Worm (Caenorhabditis elegans) whole organism, mixed stage, embryonic: ENCODE data around the gene C01G6.3.

Experiments used
- M03D4.4 ChIP-seq: sonication (generic microtip); optimal IDR thresholded peaks from 2 replicates; lab custom pipeline; 2017; ENCODE audit warnings: mild to moderate bottlenecking, missing genetic modification characterization, missing compliant biosample characterization
- bed-3 ChIP-seq: fragments of 200-800 bp; sonication (Bioruptor generic); optimal IDR thresholded peaks from 3 replicates; lab custom pipeline; 2018; ENCODE audit warnings: mild to moderate bottlenecking, missing genetic modification characterization, moderate library complexity, missing compliant biosample characterization
- blmp-1 ChIP-seq: fragments of 150-350 bp; optimal IDR thresholded peaks from 2 replicates; lab custom pipeline; 2014; ENCODE audit warnings: missing biosample characterization, missing genetic modification characterization
- ceh-39 ChIP-seq: fragments of 150-350 bp; optimal IDR thresholded peaks from 2 replicates; lab custom pipeline; 2014; ENCODE audit warnings: missing biosample characterization, missing genetic modification characterization
- ceh-43 ChIP-seq: fragments of 200-800 bp; sonication (Bioruptor generic); optimal IDR thresholded peaks from 2 replicates; lab custom pipeline; 2018; ENCODE audit warnings: mild to moderate bottlenecking, missing genetic modification characterization, moderate library complexity, missing compliant biosample characterization
- ceh-83 ChIP-seq: fragments of 200-800 bp; sonication (Bioruptor generic); optimal IDR thresholded peaks from 2 replicates; lab custom pipeline; 2018; ENCODE audit warnings: mild to moderate bottlenecking, missing genetic modification characterization, missing compliant biosample characterization
- ces-1 ChIP-seq: fragments of 150-350 bp; optimal IDR thresholded peaks from 2 replicates; lab custom pipeline; 2014; ENCODE audit warnings: missing biosample characterization, missing genetic modification reagents, missing genetic modification characterization
- cnd-1 ChIP-seq: fragments of 200-800 bp; sonication (Bioruptor generic); optimal IDR thresholded peaks from 2 replicates; lab custom pipeline; 2018; ENCODE audit warnings: mild to moderate bottlenecking, missing genetic modification characterization, missing compliant biosample characterization
- drap-1 ChIP-seq: fragments of 200-800 bp; sonication (Bioruptor generic); optimal IDR thresholded peaks from 3 replicates; lab custom pipeline; 2018; ENCODE audit warnings: mild to moderate bottlenecking, missing genetic modification characterization, missing compliant biosample characterization
- flh-1 ChIP-seq: fragments of 200-800 bp; sonication (Bioruptor generic); optimal IDR thresholded peaks from 2 replicates; lab custom pipeline; 2018; ENCODE audit warnings: mild to moderate bottlenecking, missing genetic modification characterization, moderate library complexity, missing compliant biosample characterization
- ham-2 ChIP-seq: fragments of 200-800 bp; sonication (Bioruptor generic); optimal IDR thresholded peaks from 2 replicates; lab custom pipeline; 2018; ENCODE audit warnings: mild to moderate bottlenecking, missing genetic modification characterization, missing compliant biosample characterization
- hlh-1 ChIP-seq: fragments of 150-350 bp; optimal IDR thresholded peaks from 2 replicates; lab custom pipeline; 2014; ENCODE audit warnings: missing biosample characterization, missing genetic modification reagents, missing genetic modification characterization
- lin-13 ChIP-seq: fragments of 150-350 bp; optimal IDR thresholded peaks from 2 replicates; lab custom pipeline; 2014; ENCODE audit warnings: missing biosample characterization, missing genetic modification characterization
- lin-32 ChIP-seq: fragments of 200-800 bp; sonication (Bioruptor generic); optimal IDR thresholded peaks from 2 replicates; lab custom pipeline; 2018; ENCODE audit warnings: mild to moderate bottlenecking, missing genetic modification characterization, missing compliant biosample characterization
- lsy-2 ChIP-seq: fragments of 150-350 bp; optimal IDR thresholded peaks from 2 replicates; lab custom pipeline; 2014; ENCODE audit warnings: missing biosample characterization, missing genetic modification characterization
- mab-5 ChIP-seq: fragments of 150-350 bp; optimal IDR thresholded peaks from 2 replicates; lab custom pipeline; 2014; ENCODE audit warnings: missing biosample characterization, missing genetic modification characterization
- mep-1 ChIP-seq: fragments of 150-350 bp; optimal IDR thresholded peaks from 2 replicates; lab custom pipeline; 2017; ENCODE audit warnings: missing biosample characterization, missing genetic modification reagents, missing genetic modification characterization, inconsistent platforms
- mls-2 ChIP-seq: sonication (generic microtip); optimal IDR thresholded peaks from 2 replicates; lab custom pipeline; 2016; ENCODE audit warnings: mild to moderate bottlenecking, missing genetic modification characterization, moderate library complexity, missing compliant biosample characterization
- nhr-12 ChIP-seq: fragments of 150-350 bp; optimal IDR thresholded peaks from 2 replicates; lab custom pipeline; 2014; ENCODE audit warnings: missing biosample characterization, missing genetic modification characterization
- nhr-2 ChIP-seq: fragments of 150-350 bp; optimal IDR thresholded peaks from 2 replicates; lab custom pipeline; 2014; ENCODE audit warnings: missing biosample characterization, missing genetic modification characterization
- nhr-237 ChIP-seq: fragments of 150-350 bp; optimal IDR thresholded peaks from 2 replicates; lab custom pipeline; 2014; ENCODE audit warnings: missing biosample characterization, missing genetic modification characterization
- nhr-28 ChIP-seq: fragments of 150-350 bp; optimal IDR thresholded peaks from 2 replicates; lab custom pipeline; 2014; ENCODE audit warnings: missing biosample characterization, missing genetic modification characterization
- nhr-76 ChIP-seq: sonication (generic microtip); optimal IDR thresholded peaks from 2 replicates; lab custom pipeline; 2017; ENCODE audit warnings: missing biosample characterization, missing genetic modification characterization
- pha-4 ChIP-seq: fragments of 150-350 bp; optimal IDR thresholded peaks from 2 replicates; lab custom pipeline; 2018; ENCODE audit warnings: missing biosample characterization, missing genetic modification reagents, missing genetic modification characterization
- sem-2 ChIP-seq: fragments of 200-800 bp; sonication (Bioruptor generic); optimal IDR thresholded peaks from 2 replicates; lab custom pipeline; 2018; ENCODE audit warnings: mild to moderate bottlenecking, missing genetic modification characterization, missing compliant biosample characterization
- snpc-4 ChIP-seq: fragments of 150-350 bp; optimal IDR thresholded peaks from 2 replicates; lab custom pipeline; 2014; ENCODE audit warnings: missing biosample characterization, missing genetic modification characterization
- sptf-1 ChIP-seq: sonication (generic microtip); optimal IDR thresholded peaks from 2 replicates; lab custom pipeline; 2017; ENCODE audit warnings: mild to moderate bottlenecking, missing genetic modification characterization, moderate library complexity, missing compliant biosample characterization
- tbx-8 ChIP-seq: fragments of 200-800 bp; sonication (Bioruptor generic); optimal IDR thresholded peaks from 2 replicates; lab custom pipeline; 2018; ENCODE audit warnings: mild to moderate bottlenecking, missing genetic modification characterization, moderate library complexity, missing compliant biosample characterization
- unc-120 ChIP-seq: sonication (generic microtip); optimal IDR thresholded peaks from 2 replicates; lab custom pipeline; 2017; ENCODE audit warnings: missing genetic modification characterization, missing compliant biosample characterization; ENCODE audit not compliant: poor library complexity, severe bottlenecking
- unc-39 ChIP-seq: fragments of 150-350 bp; optimal IDR thresholded peaks from 2 replicates; lab custom pipeline; 2014; ENCODE audit warnings: missing biosample characterization, missing genetic modification characterization
- unc-62 ChIP-seq: fragments of 150-350 bp; optimal IDR thresholded peaks from 2 replicates; lab custom pipeline; 2014; ENCODE audit warnings: missing biosample characterization, missing genetic modification reagents, missing genetic modification characterization
- zip-8 ChIP-seq: fragments of 150-350 bp; optimal IDR thresholded peaks from 2 replicates; lab custom pipeline; 2014; ENCODE audit warnings: missing biosample characterization, missing genetic modification characterization
- ztf-11 ChIP-seq: fragments of 150-350 bp; optimal IDR thresholded peaks from 2 replicates; lab custom pipeline; 2014; ENCODE audit warnings: missing biosample characterization, missing genetic modification characterization

The C01G6.3 gene

ce11 chrII:9251529-9251928, 18.2 kb upstream of the C01G6.3 start:
- no peak for TF ChIP-seq pha-4 (tag; lab: Kevin White, UChicago)
- no peak for TF ChIP-seq blmp-1 (tag; lab: Kevin White, UChicago)
- TF ChIP-seq lsy-2 (tag; lab: Kevin White, UChicago): no peak
- TF ChIP-seq ceh-83: no peak
- TF ChIP-seq mls-2: no peak
- TF ChIP-seq mab-5 (tag; lab: Kevin White, UChicago): no peak
- TF ChIP-seq, all 35 proteins: peak for 0

ce11 chrII:9254187-9254586, 15.5 kb upstream of the C01G6.3 start, which contains the start of gene nlp-82:
TSS of gene nlp-82 (minus strand) at chrII:9254287.
- TF ChIP-seq ceh-39 (no peak), ham-2 (no peak), mab-5 (tag; lab: Kevin White, UChicago) (no peak), ces-1 (no peak), unc-39 (no peak), lin-13 (tag; lab: Kevin White, UChicago) (no peak), flh-1 (GFP tag; lab: Kevin White, UChicago) (no peak), lin-32 (no peak), nhr-28 (no peak), lsy-2 (tag; lab: Kevin White, UChicago) (no peak), sptf-1 (tag; lab: Kevin White, UChicago) (no peak), mls-2 (no peak), M03D4.4 (tag; lab: Kevin White, UChicago) (no peak)

- TF ChIP-seq mls-2 (peak; percentile 24), snpc-4 (no peak), ztf-11 (tag; lab: Kevin White, UChicago) (no peak), nhr-237 (tag; lab: Kevin White, UChicago) (no peak), cnd-1 (tag; lab: Kevin White, UChicago) (peak; percentile 22), sptf-1 (tag; lab: Kevin White, UChicago) (peak; percentile 35), M03D4.4 (tag; lab: Kevin White, UChicago) (peak; percentile 23), ces-1 (peak; percentile 9), ceh-83 (peak; percentile 70)
Measured at ce11 chrII:9258034-9258556, 11.6 kb upstream of the C01G6.3 start.

DNA sequence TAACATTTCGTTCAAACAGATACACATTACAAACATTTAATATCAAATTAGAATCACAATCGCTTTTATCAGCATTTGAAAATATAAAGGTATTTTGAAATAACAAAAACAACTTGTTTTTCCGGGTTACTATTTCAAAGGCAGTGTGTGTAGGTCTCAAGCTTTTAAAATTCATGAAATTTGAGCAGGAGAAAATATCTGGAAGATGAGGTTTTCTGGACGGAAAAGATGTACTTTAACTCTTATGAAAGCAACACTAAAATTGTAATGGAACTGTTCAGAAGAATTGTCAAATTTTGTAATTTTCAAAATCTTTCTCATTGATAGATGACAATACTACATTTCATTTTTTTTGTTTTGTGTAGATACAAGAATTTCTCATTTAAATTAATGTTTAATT, 11.1 kb upstream of the C01G6.3 start:
- TF ChIP-seq ceh-83 (peak; percentile 52), lin-13 (tag; lab: Kevin White, UChicago) (no peak)
- TF ChIP-seq, all 35 proteins: peak for 1

ce11 chrII:9260026-9260425, 9.7 kb upstream of the C01G6.3 start:
- TF ChIP-seq ham-2: peak; percentile 29
- TF ChIP-seq ztf-11 (tag; lab: Kevin White, UChicago): no peak
- no peak for TF ChIP-seq ceh-83
- no peak for TF ChIP-seq cnd-1 (tag; lab: Kevin White, UChicago)
- TF ChIP-seq snpc-4: no peak
- no peak for TF ChIP-seq nhr-2
- peak; percentile 34 for TF ChIP-seq blmp-1 (tag; lab: Kevin White, UChicago)

DNA sequence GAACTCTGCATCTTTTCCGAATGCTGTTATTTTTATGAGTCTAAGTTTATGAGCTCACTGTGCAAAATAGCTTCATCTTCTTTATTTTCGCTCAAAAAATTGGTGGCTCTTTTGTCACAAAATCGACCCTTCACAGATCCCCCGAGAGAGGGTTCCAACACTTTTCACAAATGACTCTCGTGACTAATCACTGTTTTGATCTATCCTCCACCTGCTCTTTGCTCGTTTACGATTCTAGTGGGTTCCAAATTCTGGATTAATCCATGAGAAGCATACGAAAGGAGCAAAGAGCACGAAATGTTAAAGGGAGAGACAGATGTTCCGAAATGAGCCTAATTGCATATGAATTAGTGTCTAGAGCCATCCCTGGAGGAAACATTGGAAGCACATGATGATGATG, 8.3 kb upstream of the C01G6.3 start:
- TF ChIP-seq ces-1 (peak; percentile 78), lin-32 (peak; percentile 23), nhr-12 (tag; lab: Kevin White, UChicago) (no peak)
- TF ChIP-seq, all 35 proteins: peak for 2

DNA sequence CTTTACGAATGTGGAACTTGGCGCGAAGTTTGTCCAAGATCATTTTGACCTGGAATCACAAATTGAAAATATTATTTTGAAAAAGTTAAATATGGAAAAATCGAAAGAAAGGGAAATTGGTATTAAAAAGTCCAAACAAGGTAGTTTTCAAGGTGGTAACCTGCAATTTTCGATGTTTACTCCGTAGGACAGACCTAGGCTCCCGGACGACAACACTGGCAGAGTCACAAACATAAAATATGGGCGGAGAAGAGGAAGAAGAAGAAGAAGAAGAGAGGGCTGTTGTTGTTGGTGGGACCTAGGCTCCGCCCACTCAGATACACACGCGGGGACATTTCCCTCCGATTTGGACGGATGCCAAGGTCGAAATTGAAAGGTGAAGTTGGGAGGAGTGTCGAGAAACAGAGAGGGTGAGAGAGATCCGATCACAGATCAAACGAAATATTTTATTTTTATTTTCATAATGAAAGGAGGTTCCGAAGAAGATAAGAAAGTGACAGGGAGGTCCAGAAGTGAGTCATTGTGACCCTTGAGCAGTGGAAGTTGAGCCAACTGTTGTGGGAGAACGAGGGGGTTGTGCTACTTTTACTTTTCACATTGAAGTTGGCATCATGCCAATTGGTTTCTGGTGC, 7.6 kb upstream of the C01G6.3 start, which contains the start of gene aqp-2:
TSS of gene aqp-2 (minus strand) at position 51 of the 632 bp plus-strand sequence.
- TF ChIP-seq unc-120 (tag; lab: Kevin White, UChicago) (peak; percentile 45), hlh-1 (tag; lab: Kevin White, UChicago) (peak; percentile 72), pha-4 (tag; lab: Kevin White, UChicago) (no peak), nhr-12 (tag; lab: Kevin White, UChicago) (no peak), nhr-28 (no peak), lin-32 (no peak), nhr-237 (tag; lab: Kevin White, UChicago) (no peak), bed-3 (GFP tag; lab: Kevin White, UChicago) (no peak), ceh-43 (no peak), lin-13 (tag; lab: Kevin White, UChicago) (no peak), ham-2 (no peak), ces-1 (no peak), ceh-83 (no peak), mab-5 (tag; lab: Kevin White, UChicago) (no peak), cnd-1 (tag; lab: Kevin White, UChicago) (no peak), sptf-1 (tag; lab: Kevin White, UChicago) (no peak), flh-1 (GFP tag; lab: Kevin White, UChicago) (no peak), mls-2 (no peak), unc-62 (peak; percentile 88), ceh-39 (no peak), zip-8 (tag; lab: Kevin White, UChicago) (no peak), blmp-1 (tag; lab: Kevin White, UChicago) (peak; percentile 51), drap-1 (GFP tag; lab: Kevin White, UChicago) (no peak), ztf-11 (tag; lab: Kevin White, UChicago) (no peak), lsy-2 (tag; lab: Kevin White, UChicago) (no peak), unc-39 (no peak), tbx-8 (GFP tag; lab: Kevin White, UChicago) (no peak), mep-1 (tag; lab: Kevin White, UChicago) (peak; percentile 25), sem-2 (GFP tag; lab: Kevin White, UChicago) (no peak), M03D4.4 (tag; lab: Kevin White, UChicago) (no peak), snpc-4 (no peak), nhr-76 (tag; lab: Kevin White, UChicago) (no peak)
